Worm (Caenorhabditis elegans) whole organism, mixed stage, embryonic: Measurements from ENCODE around the gene T27E7.1.

Experiments
- ceh-83 ChIP-seq: fragments of 200-800 bp; sonication (Bioruptor generic); optimal IDR thresholded peaks from 2 replicates; lab custom pipeline; 2018; ENCODE audit warnings: mild to moderate bottlenecking, missing genetic modification characterization, missing compliant biosample characterization
- ces-1 ChIP-seq: fragments of 150-350 bp; optimal IDR thresholded peaks from 2 replicates; lab custom pipeline; 2014; ENCODE audit warnings: missing biosample characterization, missing genetic modification reagents, missing genetic modification characterization
- elt-3 ChIP-seq: fragments of 150-350 bp; optimal IDR thresholded peaks from 2 replicates; lab custom pipeline; 2014; ENCODE audit warnings: missing biosample characterization, missing genetic modification characterization
- ham-2 ChIP-seq: fragments of 200-800 bp; sonication (Bioruptor generic); optimal IDR thresholded peaks from 2 replicates; lab custom pipeline; 2018; ENCODE audit warnings: mild to moderate bottlenecking, missing genetic modification characterization, missing compliant biosample characterization
- lsy-2 ChIP-seq: fragments of 150-350 bp; optimal IDR thresholded peaks from 2 replicates; lab custom pipeline; 2014; ENCODE audit warnings: missing biosample characterization, missing genetic modification characterization
- nhr-12 ChIP-seq: fragments of 150-350 bp; optimal IDR thresholded peaks from 2 replicates; lab custom pipeline; 2014; ENCODE audit warnings: missing biosample characterization, missing genetic modification characterization
- nhr-28 ChIP-seq: fragments of 150-350 bp; optimal IDR thresholded peaks from 2 replicates; lab custom pipeline; 2014; ENCODE audit warnings: missing biosample characterization, missing genetic modification characterization
- pha-4 ChIP-seq: fragments of 150-350 bp; optimal IDR thresholded peaks from 2 replicates; lab custom pipeline; 2018; ENCODE audit warnings: missing biosample characterization, missing genetic modification reagents, missing genetic modification characterization
- snpc-4 ChIP-seq: fragments of 150-350 bp; optimal IDR thresholded peaks from 2 replicates; lab custom pipeline; 2014; ENCODE audit warnings: missing biosample characterization, missing genetic modification characterization
- sptf-1 ChIP-seq: sonication (generic microtip); optimal IDR thresholded peaks from 2 replicates; lab custom pipeline; 2017; ENCODE audit warnings: mild to moderate bottlenecking, missing genetic modification characterization, moderate library complexity, missing compliant biosample characterization
- tbx-8 ChIP-seq: fragments of 200-800 bp; sonication (Bioruptor generic); optimal IDR thresholded peaks from 2 replicates; lab custom pipeline; 2018; ENCODE audit warnings: mild to moderate bottlenecking, missing genetic modification characterization, moderate library complexity, missing compliant biosample characterization
- unc-62 ChIP-seq: fragments of 150-350 bp; optimal IDR thresholded peaks from 2 replicates; lab custom pipeline; 2014; ENCODE audit warnings: missing biosample characterization, missing genetic modification reagents, missing genetic modification characterization

DNA sequence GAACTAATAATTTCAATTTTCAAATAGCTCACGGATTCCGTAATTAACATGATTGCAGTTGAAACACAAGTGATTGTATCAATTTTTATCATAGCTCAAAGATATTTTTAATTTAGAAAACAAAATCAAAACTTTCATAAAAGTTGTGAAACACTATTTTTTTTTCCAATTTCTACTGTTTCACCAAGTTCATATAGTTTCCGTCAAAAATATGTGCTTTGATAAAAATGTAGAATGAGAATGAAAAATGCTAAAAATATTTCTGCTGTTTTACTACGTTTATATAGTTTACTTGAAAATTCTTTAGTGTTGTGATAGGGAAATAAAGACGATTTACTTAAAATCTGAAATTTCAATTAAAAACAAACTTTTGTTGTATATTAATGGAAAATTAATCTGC is 24.1 kb upstream of the T27E7.1 start:
- TF ChIP-seq ham-2 (GFP tag; lab: Kevin White, UChicago): no peak
- no peak for TF ChIP-seq snpc-4 (tag; lab: Kevin White, UChicago)
- TF ChIP-seq pha-4: no peak
- TF ChIP-seq nhr-12 (tag; lab: Kevin White, UChicago): no peak
- no peak for TF ChIP-seq unc-62
- no peak for TF ChIP-seq nhr-28
- no peak for TF ChIP-seq sptf-1 (tag; lab: Kevin White, UChicago)
- TF ChIP-seq elt-3 (tag; lab: Kevin White, UChicago): no peak
- no peak for TF ChIP-seq ces-1
- TF ChIP-seq ceh-83 (GFP tag; lab: Kevin White, UChicago): no peak
- no peak for TF ChIP-seq lsy-2 (tag; lab: Kevin White, UChicago)
- no peak for TF ChIP-seq tbx-8
